Fruit fly (Drosophila melanogaster) whole organism, embryonic: ENCODE data around the gene CanB.

Source experiments
- Adf1 ChIP-seq: fragments of 200-800 bp; sonication (Bioruptor generic); IDR thresholded peaks from 2 replicates; pipeline ENCODE4 v1.3.6; 2022; ENCODE audit warnings: missing biosample characterization, missing genetic modification characterization
- CG10462 ChIP-seq: fragments of 200-800 bp; sonication (Bioruptor generic); optimal IDR thresholded peaks from 2 replicates; lab custom pipeline; 2016; ENCODE audit warnings: missing biosample characterization, missing genetic modification characterization
- CG13424 ChIP-seq: fragments of 200-800 bp; sonication (Bioruptor generic); optimal IDR thresholded peaks from 2 replicates; lab custom pipeline; 2019; ENCODE audit warnings: missing biosample characterization, mild to moderate bottlenecking, missing genetic modification characterization, moderate library complexity
- CG13775 ChIP-seq: fragments of 200-800 bp; sonication (Bioruptor generic); optimal IDR thresholded peaks from 3 replicates; lab custom pipeline; 2017; ENCODE audit warnings: missing biosample characterization, mild to moderate bottlenecking, missing genetic modification characterization
- CG1529 ChIP-seq: fragments of 200-800 bp; sonication (Bioruptor generic); optimal IDR thresholded peaks from 3 replicates; lab custom pipeline; 2018; ENCODE audit warnings: missing biosample characterization, missing genetic modification characterization
- CG1792 ChIP-seq: fragments of 200-800 bp; sonication (Bioruptor generic); optimal IDR thresholded peaks from 2 replicates; lab custom pipeline; 2016; ENCODE audit warnings: missing biosample characterization, missing genetic modification characterization
- CG3838 ChIP-seq: fragments of 200-800 bp; sonication (Bioruptor generic); optimal IDR thresholded peaks from 3 replicates; lab custom pipeline; 2016; ENCODE audit warnings: missing biosample characterization, missing genetic modification characterization
- CG3995 ChIP-seq: fragments of 200-800 bp; sonication (Bioruptor generic); optimal IDR thresholded peaks from 3 replicates; lab custom pipeline; 2016; ENCODE audit warnings: missing biosample characterization, missing genetic modification characterization
- CG4404 ChIP-seq: fragments of 200-800 bp; sonication (Bioruptor generic); IDR thresholded peaks from 2 replicates; pipeline ENCODE4 v1.3.6; 2022; ENCODE audit warnings: missing biosample characterization, missing genetic modification characterization
- CG4424 ChIP-seq: fragments of 200-800 bp; sonication (Bioruptor generic); optimal IDR thresholded peaks from 3 replicates; lab custom pipeline; 2016; ENCODE audit warnings: missing biosample characterization, missing genetic modification characterization
- CG4707 ChIP-seq: fragments of 200-800 bp; sonication (Bioruptor generic); optimal IDR thresholded peaks from 2 replicates; lab custom pipeline; 2018; ENCODE audit warnings: missing biosample characterization, mild to moderate bottlenecking, missing genetic modification characterization, moderate library complexity
- CG6654 ChIP-seq: fragments of 200-800 bp; sonication (Bioruptor generic); optimal IDR thresholded peaks from 2 replicates; lab custom pipeline; 2017; ENCODE audit warnings: missing biosample characterization, mild to moderate bottlenecking, missing genetic modification characterization
- CG6791 ChIP-seq: fragments of 200-800 bp; sonication (Bioruptor generic); IDR thresholded peaks from 3 replicates; pipeline ENCODE4 v1.3.6; 2022; ENCODE audit warnings: missing biosample characterization, missing genetic modification characterization; ENCODE audit not compliant: partially characterized antibody
- CG6813 ChIP-seq: fragments of 200-800 bp; sonication (Bioruptor generic); optimal IDR thresholded peaks from 2 replicates; lab custom pipeline; 2017; ENCODE audit warnings: missing biosample characterization, missing genetic modification characterization, mild to moderate bottlenecking, moderate library complexity, missing genetic modification reagents
- CG7745 ChIP-seq: fragments of 200-800 bp; sonication (Bioruptor generic); optimal IDR thresholded peaks from 2 replicates; lab custom pipeline; 2018; ENCODE audit warnings: missing biosample characterization, mild to moderate bottlenecking, missing genetic modification characterization, moderate library complexity
- CG9609 ChIP-seq: fragments of 200-800 bp; sonication (Bioruptor generic); optimal IDR thresholded peaks from 3 replicates; lab custom pipeline; 2016; ENCODE audit warnings: missing biosample characterization, missing genetic modification characterization
- CG9797 ChIP-seq: fragments of 200-800 bp; sonication (Bioruptor generic); optimal IDR thresholded peaks from 3 replicates; lab custom pipeline; 2018; ENCODE audit warnings: missing biosample characterization, mild to moderate bottlenecking, missing genetic modification characterization
- CHES-1-like ChIP-seq: fragments of 200-800 bp; sonication (Bioruptor generic); optimal IDR thresholded peaks from 2 replicates; lab custom pipeline; 2016; ENCODE audit warnings: missing biosample characterization, missing genetic modification characterization
- Camta ChIP-seq: fragments of 200-800 bp; sonication (Bioruptor generic); optimal IDR thresholded peaks from 2 replicates; lab custom pipeline; 2016; ENCODE audit warnings: missing biosample characterization, missing genetic modification characterization
- D ChIP-seq, 2 experiments: fragments of 200-800 bp in 1 of 2; fragments of >200 bp in 1 of 2; sonication (Bioruptor generic) in 1 of 2; optimal IDR thresholded peaks; 2 replicates in 1 of 2; 3 replicates in 1 of 2; lab custom pipeline; 2017; ENCODE audit warnings: mild to moderate bottlenecking in 1 of 2, missing biosample characterization in 1 of 2, missing genetic modification characterization in 1 of 2, missing genetic modification reagents in 1 of 2
- E2f2 ChIP-seq: fragments of 200-800 bp; sonication (Bioruptor generic); IDR thresholded peaks from 2 replicates; pipeline ENCODE4 v1.3.6; 2022; ENCODE audit warnings: missing biosample characterization, missing genetic modification characterization
- Eip74EF ChIP-seq, 2 experiments: fragments of 200-800 bp in 1 of 2; fragments of >200 bp in 1 of 2; sonication (Bioruptor generic) in 1 of 2; optimal IDR thresholded peaks; 2 replicates each; lab custom pipeline; 2017 to 2019; ENCODE audit warnings: missing biosample characterization in 2 of 2, missing genetic modification characterization in 2 of 2, mild to moderate bottlenecking in 1 of 2, moderate library complexity in 1 of 2
- Gsc ChIP-seq: fragments of 200-800 bp; sonication (Bioruptor generic); IDR thresholded peaks from 2 replicates; pipeline ENCODE4 v1.3.6; 2022; ENCODE audit warnings: missing biosample characterization, missing genetic modification characterization
- Med ChIP-seq: fragments of 200-800 bp; sonication (Bioruptor generic); peaks from one replicate; lab custom pipeline; 2016; ENCODE audit warnings: missing biosample characterization, missing genetic modification characterization, mild to moderate bottlenecking, inconsistent platforms, moderate library complexity
- NC2α ChIP-seq: fragments of 200-800 bp; sonication (Bioruptor generic); optimal IDR thresholded peaks from 2 replicates; lab custom pipeline; 2016; ENCODE audit warnings: missing biosample characterization, missing genetic modification characterization
- NFAT ChIP-seq: fragments of 200-800 bp; sonication (Bioruptor generic); IDR thresholded peaks from 2 replicates; pipeline ENCODE4 v1.3.6; 2022; ENCODE audit warnings: missing biosample characterization, missing genetic modification characterization
- Rfx ChIP-seq: fragments of 200-800 bp; sonication (Bioruptor generic); IDR thresholded peaks from 2 replicates; pipeline ENCODE4 v1.3.6; 2022; ENCODE audit warnings: missing biosample characterization, missing genetic modification characterization
- Xbp1 ChIP-seq: fragments of 200-800 bp; sonication (Bioruptor generic); optimal IDR thresholded peaks from 3 replicates; lab custom pipeline; 2016; ENCODE audit warnings: missing biosample characterization, mild to moderate bottlenecking, missing genetic modification characterization
- YL-1 ChIP-seq: fragments of 200-800 bp; sonication (Bioruptor generic); optimal IDR thresholded peaks from 3 replicates; lab custom pipeline; 2017; ENCODE audit warnings: missing biosample characterization, mild to moderate bottlenecking, missing genetic modification characterization
- ab ChIP-seq: fragments of 200-800 bp; sonication (Bioruptor generic); optimal IDR thresholded peaks from 2 replicates; lab custom pipeline; 2016; ENCODE audit warnings: missing biosample characterization, missing genetic modification characterization
- al ChIP-seq: fragments of 200-800 bp; sonication (Bioruptor generic); IDR thresholded peaks from 2 replicates; pipeline ENCODE4 v1.3.6; 2022; ENCODE audit warnings: missing biosample characterization, missing genetic modification characterization
- cwo ChIP-seq: fragments of 200-800 bp; sonication (Bioruptor generic); optimal IDR thresholded peaks from 3 replicates; lab custom pipeline; 2017; ENCODE audit warnings: missing biosample characterization, missing genetic modification characterization, mild to moderate bottlenecking, moderate library complexity, missing genetic modification reagents
- dati ChIP-seq: fragments of 200-800 bp; sonication (Bioruptor generic); IDR thresholded peaks from 2 replicates; pipeline ENCODE4 v1.3.6; 2022; ENCODE audit warnings: missing biosample characterization, missing genetic modification characterization
- fd96Cb ChIP-seq: fragments of 200-800 bp; sonication (Bioruptor generic); optimal IDR thresholded peaks from 2 replicates; lab custom pipeline; 2018; ENCODE audit warnings: missing biosample characterization, mild to moderate bottlenecking, missing genetic modification characterization, moderate library complexity
- ftz-f1 ChIP-seq: fragments of 200-800 bp; sonication (Bioruptor generic); optimal IDR thresholded peaks from 2 replicates; lab custom pipeline; 2016; ENCODE audit warnings: missing biosample characterization, missing genetic modification characterization
- gce ChIP-seq: fragments of 200-800 bp; sonication (Bioruptor generic); IDR thresholded peaks from 3 replicates; pipeline ENCODE4 v1.3.6; 2022; ENCODE audit warnings: missing biosample characterization, missing genetic modification characterization
- h ChIP-seq: fragments of >200 bp; optimal IDR thresholded peaks from 2 replicates; lab custom pipeline; 2017
- her ChIP-seq: fragments of 200-800 bp; sonication (Bioruptor generic); optimal IDR thresholded peaks from 2 replicates; lab custom pipeline; 2016; ENCODE audit warnings: missing biosample characterization, missing genetic modification characterization
- ind ChIP-seq: fragments of 200-800 bp; sonication (Bioruptor generic); optimal IDR thresholded peaks from 3 replicates; lab custom pipeline; 2016; ENCODE audit warnings: missing biosample characterization, missing genetic modification characterization
- inv ChIP-seq: fragments of 200-800 bp; sonication (Bioruptor generic); IDR thresholded peaks from 2 replicates; pipeline ENCODE4 v1.3.6; 2022; ENCODE audit warnings: missing biosample characterization, missing genetic modification characterization; ENCODE audit not compliant: partially characterized antibody
- jigr1 ChIP-seq: fragments of 200-800 bp; sonication (Bioruptor generic); IDR thresholded peaks from 3 replicates; pipeline ENCODE4 v1.3.6; 2022; ENCODE audit warnings: missing biosample characterization, missing genetic modification characterization
- knrl ChIP-seq: fragments of 200-800 bp; sonication (Bioruptor generic); IDR thresholded peaks from 3 replicates; pipeline ENCODE4 v1.3.6; 2022; ENCODE audit warnings: missing biosample characterization, missing genetic modification characterization; ENCODE audit not compliant: partially characterized antibody
- lmd ChIP-seq: fragments of 200-800 bp; sonication (Bioruptor generic); IDR thresholded peaks from 2 replicates; pipeline ENCODE4 v1.3.6; 2022; ENCODE audit warnings: missing biosample characterization, missing genetic modification characterization
- maf-S ChIP-seq: fragments of 200-800 bp; sonication (Bioruptor generic); optimal IDR thresholded peaks from 2 replicates; lab custom pipeline; 2016; ENCODE audit warnings: missing biosample characterization, missing genetic modification characterization
- odd ChIP-seq: fragments of 200-800 bp; sonication (Bioruptor generic); optimal IDR thresholded peaks from 2 replicates; lab custom pipeline; 2017; ENCODE audit warnings: missing biosample characterization, mild to moderate bottlenecking, missing genetic modification characterization
- tll ChIP-seq, 2 experiments: fragments of 200-800 bp in 1 of 2; fragments of >200 bp in 1 of 2; sonication (Bioruptor generic) in 1 of 2; optimal IDR thresholded peaks; 2 replicates each; lab custom pipeline; 2017 to 2019; ENCODE audit warnings: missing biosample characterization in 2 of 2, missing genetic modification characterization in 2 of 2, mild to moderate bottlenecking in 1 of 2, moderate library complexity in 1 of 2
- vfl ChIP-seq: fragments of 200-800 bp; sonication (Bioruptor generic); optimal IDR thresholded peaks from 2 replicates; lab custom pipeline; 2016; ENCODE audit warnings: missing biosample characterization, missing genetic modification characterization
- wdn ChIP-seq: fragments of 200-800 bp; sonication (Bioruptor generic); IDR thresholded peaks from 2 replicates; pipeline ENCODE4 v1.3.6; 2022; ENCODE audit warnings: missing biosample characterization, missing genetic modification characterization
- wek ChIP-seq: fragments of 200-800 bp; sonication (Bioruptor generic); optimal IDR thresholded peaks from 3 replicates; lab custom pipeline; 2018; ENCODE audit warnings: missing biosample characterization, mild to moderate bottlenecking, missing genetic modification characterization, moderate library complexity
- yki ChIP-seq: fragments of >200 bp; optimal IDR thresholded peaks from 3 replicates; lab custom pipeline; 2018

CanB gene

dm6 chrX:5329266-5329898, 2.9 kb upstream of the CanB start, which contains the start of the genes CG3309 and XRCC1 (continued):
- TF ChIP-seq CG6791 (GFP tag; lab: Robert Waterston, UW) (peak; percentile 84), CG4404 (GFP tag; lab: Robert Waterston, UW) (peak; percentile 45; the same call in 1 of the 2 replicates), CG10462 (GFP tag; lab: Kevin White, UChicago) (peak; percentile 24), CG3838 (GFP tag; lab: Kevin White, UChicago) (no peak), gce (GFP tag; lab: Robert Waterston, UW) (no peak), D (optimal IDR thresholded peaks at IDR 0.05; lab: Kevin White, UChicago) (no peak), D (GFP tag; optimal IDR thresholded peaks at IDR 0.05; lab: Kevin White, UChicago) (peak; percentile 8), ftz-f1 (GFP tag; lab: Kevin White, UChicago) (no peak), Xbp1 (GFP tag; lab: Kevin White, UChicago) (peak; percentile 48), Rfx (GFP tag; lab: Robert Waterston, UW) (peak; percentile 61), CG1792 (GFP tag; lab: Kevin White, UChicago) (no peak), lmd (GFP tag; lab: Robert Waterston, UW) (peak; percentile 38), CG6813 (GFP tag; lab: Kevin White, UChicago) (peak; percentile 0), knrl (GFP tag; lab: Robert Waterston, UW) (peak; percentile 91), fd96Cb (peak; percentile 23), CG13424 (peak; percentile 53), NFAT (GFP tag; lab: Robert Waterston, UW) (no peak), dati (GFP tag; lab: Robert Waterston, UW) (no peak), CG6654 (no peak), CG13775 (peak; percentile 74), CG4707 (GFP tag; lab: Kevin White, UChicago) (no peak), odd (GFP tag; lab: Kevin White, UChicago) (no peak), CHES-1-like (no peak), inv (GFP tag; lab: Robert Waterston, UW) (peak; percentile 86), al (GFP tag; lab: Robert Waterston, UW) (peak; percentile 59), CG1529 (GFP tag; lab: Kevin White, UChicago) (no peak), wdn (no peak), Camta (GFP tag; lab: Kevin White, UChicago) (no peak), Adf1 (peak; percentile 38; the same call in 1 of the 2 replicates), YL-1 (peak; percentile 22), maf-S (GFP tag; lab: Kevin White, UChicago) (no peak), E2f2 (GFP tag; lab: Robert Waterston, UW) (0 out of 2 replicates have a peak, but pooled peaks have one; percentile 5), ab (GFP tag; lab: Kevin White, UChicago) (no peak), CG3995 (peak; percentile 99), jigr1 (GFP tag; lab: Robert Waterston, UW) (no peak), CG4424 (GFP tag; lab: Kevin White, UChicago) (peak; percentile 28), CG9609 (no peak), CG9797 (GFP tag; lab: Kevin White, UChicago) (no peak), Med (peak; percentile 82), Gsc (GFP tag; lab: Robert Waterston, UW) (no peak), NC2α (GFP tag; lab: Kevin White, UChicago) (no peak), her (GFP tag; lab: Kevin White, UChicago) (no peak), wek (GFP tag; lab: Kevin White, UChicago) (no peak), Eip74EF (GFP tag; optimal IDR thresholded peaks at IDR 0.05; lab: Kevin White, UChicago) (no peak), h (lab: Kevin White, UChicago) (no peak), cwo (GFP tag; lab: Kevin White, UChicago) (no peak), tll (GFP tag; optimal IDR thresholded peaks at IDR 0.05; lab: Kevin White, UChicago) (no peak), ind (GFP tag; lab: Kevin White, UChicago) (peak; percentile 31), vfl (GFP tag; lab: Kevin White, UChicago) (no peak), CG7745 (tag; lab: Kevin White, UChicago) (no peak), yki (lab: Kevin White, UChicago) (no peak)
